Worm (Caenorhabditis elegans): ENCODE results near the gene Y46H3A.5.
A peak's percentile ranks its signal among the peaks of the same experiment; 100 is the strongest.

Gene Y46H3A.5

DNA sequence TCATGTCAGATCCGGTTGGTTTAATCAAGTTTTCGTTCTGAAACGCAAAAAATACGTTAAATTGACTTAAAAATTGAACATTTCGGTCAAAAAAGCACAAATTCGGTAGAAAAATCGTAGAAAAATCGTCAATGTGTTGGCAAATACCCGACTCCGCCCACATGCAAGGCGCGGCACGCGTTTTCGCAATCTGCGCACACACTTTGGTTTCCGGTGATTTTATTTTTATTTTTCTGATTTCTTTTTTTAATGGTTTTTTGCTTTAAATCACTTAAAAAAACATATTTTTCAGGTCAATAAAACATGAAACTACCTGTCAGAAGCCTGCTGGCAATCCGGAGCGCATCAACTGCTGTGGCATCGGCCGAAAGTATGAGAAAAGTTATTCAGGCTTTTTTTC, 6.6 kb upstream of the Y46H3A.5 start, which contains the start of the genes gly-7 and mrpl-39 (continued):
- TF ChIP-seq ceh-19 (GFP tag; optimal IDR thresholded peaks at IDR 0.05) (peak; percentile 14), ceh-34 (tag; optimal IDR thresholded peaks at IDR 0.05) (peak; percentile 15), elt-4 (tag; optimal IDR thresholded peaks at IDR 0.05) (no peak), che-1 (tag; optimal IDR thresholded peaks at IDR 0.05) (peak; percentile 47), unc-42 (tag; optimal IDR thresholded peaks at IDR 0.05) (no peak), ceh-48 (tag; optimal IDR thresholded peaks at IDR 0.05) (no peak), pros-1 (tag; optimal IDR thresholded peaks at IDR 0.05) (no peak), F13H6.1 (tag; optimal IDR thresholded peaks at IDR 0.05) (no peak), pha-4 (tag; optimal IDR thresholded peaks at IDR 0.05) (no peak), pqm-1 (tag; optimal IDR thresholded peaks at IDR 0.05) (no peak), C08G9.2 (tag; optimal IDR thresholded peaks at IDR 0.05) (no peak), tbx-2 (tag; optimal IDR thresholded peaks at IDR 0.05) (peak; percentile 55), ets-4 (tag; optimal IDR thresholded peaks at IDR 0.05) (no peak), sox-2 (GFP tag; IDR thresholded peaks at IDR 0.05) (no peak), dmd-4 (tag; optimal IDR thresholded peaks at IDR 0.05; ENCODE audit: borderline replicate concordance) (no peak), ceh-24 (tag; optimal IDR thresholded peaks at IDR 0.05) (no peak), hlh-6 (tag; optimal IDR thresholded peaks at IDR 0.05) (no peak), unc-3 (GFP tag; conservative IDR thresholded peaks at IDR 0.05) (no peak), unc-3 (tag; optimal IDR thresholded peaks at IDR 0.05) (no peak), gmeb-2 (tag; optimal IDR thresholded peaks at IDR 0.05) (peak; percentile 47), unc-55 (GFP tag; optimal IDR thresholded peaks at IDR 0.05) (no peak), nfya-1 (tag; optimal IDR thresholded peaks at IDR 0.05) (peak; percentile 59), C38D4.7 (GFP tag; optimal IDR thresholded peaks at IDR 0.05) (peak; percentile 59), eyg-1 (tag; optimal IDR thresholded peaks at IDR 0.05) (no peak), unc-86 (tag; optimal IDR thresholded peaks at IDR 0.05) (peak; percentile 27), dve-1 (tag; optimal IDR thresholded peaks at IDR 0.05) (no peak), sox-4 (tag; optimal IDR thresholded peaks at IDR 0.05) (peak; percentile 44), ref-2 (tag; optimal IDR thresholded peaks at IDR 0.05) (no peak), madf-2 (tag; optimal IDR thresholded peaks at IDR 0.05) (peak; percentile 50), Y22D7AL.16 (tag; optimal IDR thresholded peaks at IDR 0.05) (no peak), nhr-11 (tag; optimal IDR thresholded peaks at IDR 0.05) (no peak), pag-3 (tag; optimal IDR thresholded peaks at IDR 0.05; ENCODE audit: borderline replicate concordance) (no peak), pha-2 (tag; optimal IDR thresholded peaks at IDR 0.05) (peak; percentile 33), lim-6 (tag; optimal IDR thresholded peaks at IDR 0.05) (no peak), elt-2 (tag; optimal IDR thresholded peaks at IDR 0.05) (peak; percentile 53), pat-9 (tag; optimal IDR thresholded peaks at IDR 0.05) (peak; percentile 48), K09A11.1 (tag; optimal IDR thresholded peaks at IDR 0.05; ENCODE audit: insufficient read depth) (no peak), ceh-2 (tag; optimal IDR thresholded peaks at IDR 0.05) (no peak), ahr-1 (tag; optimal IDR thresholded peaks at IDR 0.05) (peak; percentile 6), ceh-9 (tag; optimal IDR thresholded peaks at IDR 0.05) (no peak), fax-1 (tag; optimal IDR thresholded peaks at IDR 0.05) (no peak)

DNA sequence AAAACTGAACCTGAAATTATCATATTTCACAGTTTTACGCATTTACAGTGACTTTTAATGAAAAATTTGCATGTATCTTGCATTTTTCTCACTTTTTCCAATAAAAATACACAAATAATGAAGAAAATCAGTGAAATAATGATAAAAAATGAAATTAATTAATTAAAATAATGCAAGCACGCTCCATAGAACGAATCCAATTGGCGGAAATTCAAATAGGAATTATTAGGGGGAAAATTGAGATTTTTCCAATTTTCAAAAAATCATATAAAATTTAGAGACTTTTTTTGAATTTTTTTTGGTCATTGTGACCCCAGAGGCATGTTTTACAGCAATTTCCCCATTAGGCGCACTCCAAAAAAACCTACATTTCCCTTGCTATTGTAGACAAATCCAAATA, 6.1 kb upstream of the Y46H3A.5 start:
- TF ChIP-seq dmd-4 (tag; optimal IDR thresholded peaks at IDR 0.05; ENCODE audit: borderline replicate concordance) (no peak), dve-1 (tag; optimal IDR thresholded peaks at IDR 0.05) (no peak), K09A11.1 (tag; optimal IDR thresholded peaks at IDR 0.05; ENCODE audit: insufficient read depth) (no peak)

DNA sequence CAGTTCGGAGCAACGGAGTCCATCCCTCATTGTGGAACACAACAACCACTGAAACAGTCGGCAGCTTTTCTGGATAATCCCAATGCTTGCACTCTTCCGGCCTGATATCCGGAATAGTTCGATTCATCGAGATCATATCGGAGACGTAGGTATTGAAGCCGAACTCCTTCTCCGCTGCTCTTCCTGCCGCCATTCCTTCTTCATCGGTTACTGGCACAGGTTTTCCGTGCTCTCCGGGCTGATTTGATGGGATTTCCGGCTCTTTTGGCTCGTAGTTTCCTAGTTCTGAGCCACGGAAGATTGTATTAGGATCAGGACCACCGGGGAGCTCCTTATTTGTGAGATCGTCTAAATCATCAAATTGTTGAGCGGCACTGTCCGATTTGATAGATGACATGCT, 5.3 kb upstream of the Y46H3A.5 start:
- no peak for TF ChIP-seq ahr-1 (tag; optimal IDR thresholded peaks at IDR 0.05)
- TF ChIP-seq ceh-30 (tag; optimal IDR thresholded peaks at IDR 0.05), result no peak
- TF ChIP-seq eyg-1 (tag; optimal IDR thresholded peaks at IDR 0.05), result no peak
- TF ChIP-seq hlh-15 (tag; optimal IDR thresholded peaks at IDR 0.05), result no peak
- no peak for TF ChIP-seq gmeb-2 (tag; optimal IDR thresholded peaks at IDR 0.05)
- TF ChIP-seq fkh-6 (tag; optimal IDR thresholded peaks at IDR 0.05), result no peak
- no peak for TF ChIP-seq lim-6 (tag; optimal IDR thresholded peaks at IDR 0.05)
- TF ChIP-seq tbx-2 (tag; optimal IDR thresholded peaks at IDR 0.05), result no peak
- TF ChIP-seq F13H6.1 (tag; optimal IDR thresholded peaks at IDR 0.05), result no peak
- no peak for TF ChIP-seq unc-55 (GFP tag; optimal IDR thresholded peaks at IDR 0.05)
- no peak for TF ChIP-seq elt-2 (tag; optimal IDR thresholded peaks at IDR 0.05)
- TF ChIP-seq ama-1 (optimal IDR thresholded peaks at IDR 0.05), result no peak
- no peak for TF ChIP-seq pqm-1 (tag; optimal IDR thresholded peaks at IDR 0.05)
- no peak for TF ChIP-seq syd-9 (tag; optimal IDR thresholded peaks at IDR 0.05)
- TF ChIP-seq ceh-18 (tag; optimal IDR thresholded peaks at IDR 0.05), result no peak
- TF ChIP-seq fax-1 (tag; optimal IDR thresholded peaks at IDR 0.05), result no peak
- TF ChIP-seq Y22D7AL.16 (tag; optimal IDR thresholded peaks at IDR 0.05), result no peak

All from whole organism, late embryonic.